Worm (Caenorhabditis elegans) whole organism, young adult: ENCODE results near the gene clc-19.

Source experiments
- B0336.3 ChIP-seq: fragments of 200-800 bp; sonication (Bioruptor generic); IDR thresholded peaks from 2 replicates; pipeline ENCODE4 v1.3.6; 2022; ENCODE audit warnings: missing genetic modification characterization, missing compliant biosample characterization
- C06A6.2 ChIP-seq: fragments of 200-800 bp; sonication (Bioruptor generic); conservative IDR thresholded peaks from 2 replicates; pipeline ENCODE4 v1.3.6; 2022; ENCODE audit warnings: missing genetic modification characterization, missing compliant biosample characterization
- C17E4.6 ChIP-seq: fragments of 200-800 bp; sonication (Bioruptor generic); IDR thresholded peaks from 2 replicates; pipeline ENCODE4 v1.3.6; 2022; ENCODE audit warnings: missing genetic modification reagents, missing genetic modification characterization, missing compliant biosample characterization
- F23B12.7 ChIP-seq: sonication (generic microtip); optimal IDR thresholded peaks from 2 replicates; lab custom pipeline; 2017; ENCODE audit warnings: missing genetic modification characterization, mild to moderate bottlenecking, missing compliant biosample characterization, antibody characterized with exemption, moderate library complexity; ENCODE audit not compliant: insufficient read depth
- F33H1.4 ChIP-seq: fragments of 200-800 bp; sonication (Bioruptor generic); IDR thresholded peaks from 2 replicates; pipeline ENCODE4 v1.3.6; 2022; ENCODE audit warnings: missing genetic modification reagents, missing genetic modification characterization, missing compliant biosample characterization
- F37B4.10 ChIP-seq: fragments of 200-800 bp; sonication (Bioruptor generic); IDR thresholded peaks from 2 replicates; pipeline ENCODE4 v1.3.6; 2022; ENCODE audit warnings: missing genetic modification characterization, missing compliant biosample characterization
- F55B11.4 ChIP-seq: sonication (generic microtip); optimal IDR thresholded peaks from 2 replicates; lab custom pipeline; 2016; ENCODE audit warnings: missing compliant biosample characterization, missing genetic modification characterization, borderline replicate concordance; ENCODE audit not compliant: insufficient read depth
- Y53G8AR.9 ChIP-seq: fragments of 200-800 bp; sonication (Bioruptor generic); conservative IDR thresholded peaks from 2 replicates; pipeline ENCODE4 v1.3.6; 2022; ENCODE audit warnings: missing genetic modification reagents, missing genetic modification characterization, missing compliant biosample characterization
- akir-1 ChIP-seq: fragments of 200-800 bp; sonication (Bioruptor generic); optimal IDR thresholded peaks from 2 replicates; lab custom pipeline; 2018; ENCODE audit warnings: mild to moderate bottlenecking, missing genetic modification characterization, moderate library complexity, missing compliant biosample characterization
- ama-1 ChIP-seq, 3 experiments: fragments of 150-350 bp in 1 of 3; sonication (generic microtip) in 2 of 3; optimal IDR thresholded peaks; 2 replicates each; lab custom pipeline; 2014 to 2018; ENCODE audit warnings: missing biosample characterization in 2 of 3, missing genetic modification characterization in 2 of 3, missing genetic modification reagents in 2 of 3
- athp-1 ChIP-seq: sonication (generic microtip); optimal IDR thresholded peaks from 2 replicates; lab custom pipeline; 2017; ENCODE audit warnings: mild to moderate bottlenecking, missing genetic modification characterization, missing compliant biosample characterization
- cebp-1 ChIP-seq, 2 experiments: fragments of 200-800 bp in 1 of 2; sonication (Bioruptor generic) in 1 of 2; sonication (generic microtip) in 1 of 2; IDR thresholded peaks in 1 of 2; optimal IDR thresholded peaks in 1 of 2; 2 replicates each; pipeline versions ENCODE4 v1.3.6 to Lab custom; 2017 to 2022; ENCODE audit warnings: missing compliant biosample characterization in 2 of 2, missing genetic modification characterization in 2 of 2, mild to moderate bottlenecking in 1 of 2, missing genetic modification reagents in 1 of 2, moderate library complexity in 1 of 2
- cebp-2 ChIP-seq: fragments of 200-800 bp; sonication (Bioruptor generic); IDR thresholded peaks from 2 replicates; pipeline ENCODE4 v1.3.6; 2022; ENCODE audit warnings: missing genetic modification characterization, missing compliant biosample characterization
- ceh-40 ChIP-seq: fragments of 200-800 bp; sonication (Bioruptor generic); IDR thresholded peaks from 2 replicates; pipeline ENCODE4 v1.3.6; 2022; ENCODE audit warnings: missing genetic modification characterization, missing compliant biosample characterization
- ceh-58 ChIP-seq: fragments of 200-800 bp; sonication (Bioruptor generic); IDR thresholded peaks from 2 replicates; pipeline ENCODE4 v1.3.6; 2022; ENCODE audit warnings: missing genetic modification characterization, missing compliant biosample characterization
- die-1 ChIP-seq: sonication (generic microtip); optimal IDR thresholded peaks from 2 replicates; lab custom pipeline; 2016; ENCODE audit warnings: missing genotype, mild to moderate bottlenecking, missing genetic modification characterization, missing compliant biosample characterization
- dpff-1 ChIP-seq: sonication (generic microtip); optimal IDR thresholded peaks from 2 replicates; lab custom pipeline; 2017; ENCODE audit warnings: mild to moderate bottlenecking, missing genetic modification characterization, missing compliant biosample characterization
- dpl-1 ChIP-seq: fragments of 150-350 bp; optimal IDR thresholded peaks from 2 replicates; lab custom pipeline; 2014; ENCODE audit warnings: missing biosample characterization, missing genetic modification reagents, missing genetic modification characterization
- gei-17 ChIP-seq: fragments of 200-800 bp; sonication (Bioruptor generic); optimal IDR thresholded peaks from 2 replicates; lab custom pipeline; 2018; ENCODE audit warnings: mild to moderate bottlenecking, missing genetic modification characterization, missing compliant biosample characterization
- him-1 ChIP-seq: sonication (generic microtip); optimal IDR thresholded peaks from 2 replicates; lab custom pipeline; 2016; ENCODE audit warnings: missing genotype, missing genetic modification reagents, missing genetic modification characterization, missing compliant biosample characterization
- hrde-1 ChIP-seq: sonication (generic microtip); optimal IDR thresholded peaks from 2 replicates; lab custom pipeline; 2016; ENCODE audit warnings: missing genetic modification characterization, mild to moderate bottlenecking, missing compliant biosample characterization, moderate library complexity, missing genotype, missing genetic modification reagents, borderline replicate concordance
- lin-26 ChIP-seq: fragments of 200-800 bp; sonication (Bioruptor generic); IDR thresholded peaks from 2 replicates; pipeline ENCODE4 v1.3.6; 2022; ENCODE audit warnings: missing genetic modification reagents, missing genetic modification characterization, missing compliant biosample characterization
- lir-1 ChIP-seq: fragments of 200-800 bp; sonication (Bioruptor generic); conservative IDR thresholded peaks from 2 replicates; pipeline ENCODE4 v1.3.6; 2022; ENCODE audit warnings: missing genetic modification reagents, missing genetic modification characterization, missing compliant biosample characterization
- lsl-1 ChIP-seq: fragments of 200-800 bp; sonication (Bioruptor generic); optimal IDR thresholded peaks from 2 replicates; lab custom pipeline; 2018; ENCODE audit warnings: mild to moderate bottlenecking, missing genetic modification characterization, moderate library complexity, missing compliant biosample characterization
- lsy-27 ChIP-seq: sonication (generic microtip); optimal IDR thresholded peaks from 2 replicates; lab custom pipeline; 2017; ENCODE audit warnings: missing genetic modification characterization, mild to moderate bottlenecking, missing compliant biosample characterization, antibody characterized with exemption, missing genotype, borderline replicate concordance; ENCODE audit not compliant: insufficient read depth
- madf-10 ChIP-seq: sonication (generic microtip); optimal IDR thresholded peaks from 2 replicates; lab custom pipeline; 2016; ENCODE audit warnings: mild to moderate bottlenecking, missing genetic modification characterization, missing compliant biosample characterization
- madf-3 ChIP-seq: fragments of 200-800 bp; sonication (Bioruptor generic); IDR thresholded peaks from 2 replicates; pipeline ENCODE4 v1.3.6; 2022; ENCODE audit warnings: missing genetic modification reagents, missing genetic modification characterization, missing compliant biosample characterization
- nfya-1 ChIP-seq: sonication (generic microtip); optimal IDR thresholded peaks from 2 replicates; lab custom pipeline; 2017; ENCODE audit warnings: antibody characterized with exemption, missing compliant biosample characterization, missing genetic modification characterization, borderline replicate concordance; ENCODE audit not compliant: insufficient read depth
- nfyb-1 ChIP-seq: fragments of 200-800 bp; sonication (Bioruptor generic); IDR thresholded peaks from 2 replicates; pipeline ENCODE4 v1.3.6; 2022; ENCODE audit warnings: missing genetic modification reagents, missing genetic modification characterization, missing compliant biosample characterization
- pbrm-1 ChIP-seq: fragments of 200-800 bp; sonication (Bioruptor generic); IDR thresholded peaks from 2 replicates; pipeline ENCODE4 v1.3.6; 2022; ENCODE audit warnings: missing genetic modification reagents, missing genetic modification characterization, missing compliant biosample characterization
- rcor-1 ChIP-seq: fragments of 200-800 bp; sonication (Bioruptor generic); IDR thresholded peaks from 2 replicates; pipeline ENCODE4 v1.3.6; 2022; ENCODE audit warnings: missing genetic modification reagents, missing genetic modification characterization, missing compliant biosample characterization
- rec-8 ChIP-seq, 2 experiments: sonication (generic microtip); optimal IDR thresholded peaks; 2 replicates each; lab custom pipeline; 2016; ENCODE audit warnings: mild to moderate bottlenecking in 2 of 2, missing genetic modification characterization in 2 of 2, missing genetic modification reagents in 2 of 2, missing genotype in 2 of 2, missing biosample characterization in 1 of 2, missing compliant biosample characterization in 1 of 2, moderate library complexity in 1 of 2
- sea-2 ChIP-seq: fragments of 200-800 bp; sonication (Bioruptor generic); IDR thresholded peaks from 2 replicates; pipeline ENCODE4 v1.3.6; 2022; ENCODE audit warnings: missing genetic modification characterization, missing compliant biosample characterization
- snpc-1.1 ChIP-seq: sonication (generic microtip); optimal IDR thresholded peaks from 2 replicates; lab custom pipeline; 2017; ENCODE audit warnings: missing genetic modification characterization, mild to moderate bottlenecking, missing compliant biosample characterization, antibody characterized with exemption, moderate library complexity, missing genotype, missing genetic modification reagents; ENCODE audit not compliant: insufficient read depth
- snpc-1.3 ChIP-seq: sonication (generic microtip); optimal IDR thresholded peaks from 2 replicates; lab custom pipeline; 2017; ENCODE audit warnings: missing genetic modification characterization, mild to moderate bottlenecking, missing compliant biosample characterization, antibody characterized with exemption, moderate library complexity, missing genotype, missing genetic modification reagents; ENCODE audit not compliant: insufficient read depth
- snpc-4 ChIP-seq, 5 experiments: fragments of 150-350 bp in 1 of 5; sonication (generic microtip) in 4 of 5; optimal IDR thresholded peaks; 2 replicates each; lab custom pipeline; 2014 to 2018; ENCODE audit warnings: missing genetic modification characterization in 5 of 5, missing biosample characterization in 3 of 5, antibody characterized with exemption in 2 of 5, mild to moderate bottlenecking in 2 of 5, missing compliant biosample characterization in 2 of 5, missing genotype in 2 of 5, moderate library complexity in 2 of 5, missing genetic modification reagents in 1 of 5
- somi-1 ChIP-seq: fragments of 200-800 bp; sonication (Bioruptor generic); optimal IDR thresholded peaks from 2 replicates; lab custom pipeline; 2018; ENCODE audit warnings: mild to moderate bottlenecking, missing genetic modification characterization, missing compliant biosample characterization
- tbp1 ChIP-seq: fragments of 200-800 bp; sonication (Bioruptor generic); optimal IDR thresholded peaks from 2 replicates; lab custom pipeline; 2018; ENCODE audit warnings: mild to moderate bottlenecking, missing genetic modification characterization, missing compliant biosample characterization
- tlf-1 ChIP-seq: fragments of 200-800 bp; sonication (Bioruptor generic); optimal IDR thresholded peaks from 2 replicates; lab custom pipeline; 2018; ENCODE audit warnings: mild to moderate bottlenecking, missing genetic modification characterization, missing compliant biosample characterization
- zfh-2 ChIP-seq: fragments of 200-800 bp; sonication (Bioruptor generic); conservative IDR thresholded peaks from 2 replicates; pipeline ENCODE4 v1.3.6; 2022; ENCODE audit warnings: missing genetic modification reagents, missing genetic modification characterization, missing compliant biosample characterization
- ztf-18 ChIP-seq: sonication (generic microtip); optimal IDR thresholded peaks from 2 replicates; lab custom pipeline; 2016; ENCODE audit warnings: missing genotype, mild to moderate bottlenecking, missing genetic modification characterization, missing compliant biosample characterization
- ztf-25 ChIP-seq: fragments of 200-800 bp; sonication (Bioruptor generic); IDR thresholded peaks from 2 replicates; pipeline ENCODE4 v1.3.6; 2022; ENCODE audit warnings: missing genetic modification reagents, missing genetic modification characterization, missing compliant biosample characterization
- ztf-28 ChIP-seq: fragments of 200-800 bp; sonication (Bioruptor generic); IDR thresholded peaks from 2 replicates; pipeline ENCODE4 v1.3.6; 2022; ENCODE audit warnings: missing genetic modification reagents, missing genetic modification characterization, missing compliant biosample characterization
- ztf-3 ChIP-seq: fragments of 200-800 bp; sonication (Bioruptor generic); optimal IDR thresholded peaks from 2 replicates; lab custom pipeline; 2018; ENCODE audit warnings: mild to moderate bottlenecking, missing genetic modification characterization, missing compliant biosample characterization
- ztf-6 ChIP-seq: fragments of 200-800 bp; sonication (Bioruptor generic); IDR thresholded peaks from 2 replicates; pipeline ENCODE4 v1.3.6; 2022; ENCODE audit warnings: missing genetic modification reagents, missing genetic modification characterization, missing compliant biosample characterization

Gene clc-19

DNA sequence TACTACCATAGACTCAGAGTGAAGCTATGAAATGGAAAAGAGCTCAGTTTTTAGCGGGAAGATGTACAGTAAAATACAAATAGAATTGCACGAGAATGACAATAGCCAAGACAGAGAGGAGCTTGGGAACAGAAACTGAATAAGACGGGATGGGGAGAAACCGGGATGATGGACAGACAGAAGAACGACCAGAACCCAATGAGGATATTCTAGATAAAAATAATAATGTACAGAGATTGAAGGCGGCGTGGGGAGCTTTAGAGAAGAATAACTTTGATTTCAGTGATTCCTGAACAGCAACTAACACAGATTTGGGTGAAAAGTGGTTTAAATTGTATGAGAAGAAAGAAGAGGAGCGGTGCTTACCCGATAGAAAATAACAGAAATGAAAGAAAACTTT is 8.1 kb upstream of the clc-19 start (continued):
- no peak for TF ChIP-seq ztf-6 (GFP tag; lab: Robert Waterston, UW)
- TF ChIP-seq F37B4.10 (GFP tag; lab: Robert Waterston, UW): no peak
- TF ChIP-seq Y53G8AR.9 (GFP tag; lab: Robert Waterston, UW): 0 out of 2 replicates have a peak, but pooled peaks have one; percentile 43
- no peak for TF ChIP-seq ceh-40
- peak; percentile 5 for TF ChIP-seq die-1 (tag; lab: Kevin White, UChicago)
- TF ChIP-seq C17E4.6 (GFP tag; lab: Robert Waterston, UW): no peak
- no peak for TF ChIP-seq dpff-1 (tag; lab: Kevin White, UChicago)
- TF ChIP-seq ztf-25 (GFP tag; lab: Robert Waterston, UW): no peak
- peak; percentile 25 for TF ChIP-seq hrde-1
- TF ChIP-seq zfh-2 (GFP tag; lab: Robert Waterston, UW): no peak
- peak; percentile 10 for TF ChIP-seq snpc-1.1 (tag; lab: Kevin White, UChicago)
- peak; percentile 78 for TF ChIP-seq athp-1 (tag; lab: Kevin White, UChicago)
- TF ChIP-seq snpc-1.3: no peak
- peak; percentile 33 for TF ChIP-seq lsl-1 (GFP tag; lab: Kevin White, UChicago)
- TF ChIP-seq nfyb-1: no peak
- no peak for TF ChIP-seq lir-1
- no peak for TF ChIP-seq ztf-3 (GFP tag; lab: Kevin White, UChicago)
- no peak for TF ChIP-seq madf-10 (tag; lab: Kevin White, UChicago)
- no peak for TF ChIP-seq lsy-27 (tag; lab: Kevin White, UChicago)
- no peak for TF ChIP-seq gei-17 (GFP tag; lab: Kevin White, UChicago)
- no peak for TF ChIP-seq cebp-2 (GFP tag; lab: Robert Waterston, UW)
- TF ChIP-seq F33H1.4 (GFP tag; lab: Robert Waterston, UW): no peak
- no peak for TF ChIP-seq tlf-1 (GFP tag; lab: Kevin White, UChicago)
- no peak for TF ChIP-seq rec-8 (tag; optimal IDR thresholded peaks at IDR 0.05; lab: Kevin White, UChicago)
- no peak for TF ChIP-seq F55B11.4 (tag; lab: Kevin White, UChicago)
- TF ChIP-seq ztf-18 (tag; lab: Kevin White, UChicago): no peak
- peak; percentile 15 for TF ChIP-seq tbp1 (GFP tag; lab: Kevin White, UChicago)
- TF ChIP-seq ztf-28: no peak
- no peak for TF ChIP-seq cebp-1 (GFP tag; IDR thresholded peaks at IDR 0.05; lab: Robert Waterston, UW)
- TF ChIP-seq cebp-1 (tag; optimal IDR thresholded peaks at IDR 0.05; lab: Kevin White, UChicago): peak; percentile 19
- TF ChIP-seq ceh-58: 0 out of 2 replicates have a peak, but pooled peaks have one; percentile 15
- TF ChIP-seq snpc-4 (GFP tag; optimal IDR thresholded peaks at IDR 0.05; lab: Kevin White, UChicago): no peak
- TF ChIP-seq snpc-4 (tag; optimal IDR thresholded peaks at IDR 0.05; lab: Kevin White, UChicago): no peak
- TF ChIP-seq C06A6.2 (GFP tag; lab: Robert Waterston, UW): no peak
- no peak for TF ChIP-seq him-1
- no peak for TF ChIP-seq nfya-1 (tag; lab: Kevin White, UChicago)
- no peak; the same call in 1 of the 2 replicates for TF ChIP-seq rcor-1 (GFP tag; lab: Robert Waterston, UW)
- TF ChIP-seq akir-1 (GFP tag; lab: Kevin White, UChicago): no peak
- peak; percentile 76; the same call in 1 of the 2 replicates for TF ChIP-seq madf-3
- TF ChIP-seq B0336.3 (GFP tag; lab: Robert Waterston, UW): peak; percentile 70
- TF ChIP-seq sea-2 (GFP tag; lab: Robert Waterston, UW): no peak
- TF ChIP-seq dpl-1 (GFP tag; lab: Kevin White, UChicago): no peak
- peak; percentile 29; the same call in 1 of the 2 replicates for TF ChIP-seq pbrm-1 (GFP tag; lab: Robert Waterston, UW)
- peak; percentile 54 for TF ChIP-seq lin-26 (GFP tag; lab: Robert Waterston, UW)
- no peak for TF ChIP-seq F23B12.7 (tag; lab: Kevin White, UChicago)
- TF ChIP-seq ama-1 (optimal IDR thresholded peaks at IDR 0.05; lab: Kevin White, UChicago): no peak
- TF ChIP-seq ama-1 (GFP tag; optimal IDR thresholded peaks at IDR 0.05; lab: Kevin White, UChicago): peak in 1 of 2 experiments; percentile 66
- no peak for TF ChIP-seq somi-1 (GFP tag; lab: Kevin White, UChicago)
